Worm (Caenorhabditis elegans) whole organism, L1 larva: ENCODE results near the gene F11G11.15.
A peak's percentile ranks its signal among the peaks of the same experiment; 100 is the strongest.
"Not testable (repeated sequence)": the region's sequence is repeated elsewhere in the genome, so short reads cannot be mapped to it uniquely, and the experiment has no call there.

Experiments used
- F16B12.6 ChIP-seq: fragments of 150-350 bp; optimal IDR thresholded peaks from 2 replicates; lab custom pipeline; 2014; ENCODE audit warnings: missing biosample characterization, missing genetic modification characterization
- aha-1 ChIP-seq: fragments of 150-350 bp; optimal IDR thresholded peaks from 2 replicates; lab custom pipeline; 2014; ENCODE audit warnings: missing biosample characterization, missing genetic modification characterization
- aly-2 ChIP-seq: fragments of 150-350 bp; optimal IDR thresholded peaks from 2 replicates; lab custom pipeline; 2014; ENCODE audit warnings: missing biosample characterization, missing genetic modification characterization
- blmp-1 ChIP-seq: fragments of 150-350 bp; optimal IDR thresholded peaks from 2 replicates; lab custom pipeline; 2014; ENCODE audit warnings: missing biosample characterization, missing genetic modification characterization
- efl-1 ChIP-seq, 4 experiments: fragments of 150-350 bp; optimal IDR thresholded peaks in 3 of 4; peaks in 1 of 4; 1 replicate in 1 of 4; 2 replicates in 3 of 4; lab custom pipeline; 2014; ENCODE audit warnings: missing biosample characterization in 2 of 4, missing genetic modification characterization in 2 of 4, missing genetic modification reagents in 2 of 4
- elt-2 ChIP-seq: sonication (generic microtip); optimal IDR thresholded peaks from 2 replicates; lab custom pipeline; 2016; ENCODE audit warnings: missing genetic modification characterization, mild to moderate bottlenecking, inconsistent platforms, missing compliant biosample characterization, missing genetic modification reagents
- elt-3 ChIP-seq, 6 experiments: fragments of 150-350 bp in 1 of 6; sonication (generic microtip); optimal IDR thresholded peaks; 2 replicates each; lab custom pipeline; 2017 to 2018; ENCODE audit warnings: missing biosample characterization in 6 of 6, missing genetic modification characterization in 6 of 6, inconsistent platforms in 1 of 6
- ets-5 ChIP-seq: fragments of 200-800 bp; sonication (Bioruptor generic); IDR thresholded peaks from 2 replicates; pipeline ENCODE4 v1.3.6; 2022; ENCODE audit warnings: missing genetic modification characterization, missing compliant biosample characterization
- fkh-4 ChIP-seq: sonication (generic microtip); optimal IDR thresholded peaks from 2 replicates; lab custom pipeline; 2016; ENCODE audit warnings: missing compliant biosample characterization, missing genetic modification characterization, borderline replicate concordance
- fkh-8 ChIP-seq: sonication (generic microtip); optimal IDR thresholded peaks from 2 replicates; lab custom pipeline; 2016; ENCODE audit warnings: mild to moderate bottlenecking, missing genetic modification characterization, missing compliant biosample characterization
- grh-1 ChIP-seq: fragments of 200-800 bp; sonication (Bioruptor generic); IDR thresholded peaks from 2 replicates; pipeline ENCODE4 v1.3.6; 2022; ENCODE audit warnings: missing genetic modification reagents, missing genetic modification characterization, missing compliant biosample characterization
- hpl-2 ChIP-seq: fragments of 150-350 bp; optimal IDR thresholded peaks from 2 replicates; lab custom pipeline; 2014; ENCODE audit warnings: missing biosample characterization, missing genetic modification reagents, missing genetic modification characterization
- lin-14 ChIP-seq: fragments of 200-800 bp; sonication (Bioruptor generic); optimal IDR thresholded peaks from 2 replicates; lab custom pipeline; 2018; ENCODE audit warnings: mild to moderate bottlenecking, missing genetic modification characterization, moderate library complexity, missing compliant biosample characterization
- lin-15B ChIP-seq: fragments of 150-350 bp; sonication (generic microtip); optimal IDR thresholded peaks from 3 replicates; lab custom pipeline; 2014; ENCODE audit warnings: missing biosample characterization, missing genetic modification characterization
- lin-35 ChIP-seq, 2 experiments: fragments of 150-350 bp; optimal IDR thresholded peaks; 2 replicates each; lab custom pipeline; 2014; ENCODE audit warnings: missing biosample characterization in 2 of 2, missing genetic modification characterization in 2 of 2, missing genetic modification reagents in 2 of 2
- nhr-20 ChIP-seq: sonication (generic microtip); optimal IDR thresholded peaks from 2 replicates; lab custom pipeline; 2016; ENCODE audit warnings: mild to moderate bottlenecking, missing genetic modification characterization, missing compliant biosample characterization
- nhr-76 ChIP-seq: sonication (generic microtip); optimal IDR thresholded peaks from 2 replicates; lab custom pipeline; 2017; ENCODE audit warnings: missing biosample characterization, missing genetic modification characterization
- nhr-85 ChIP-seq: sonication (generic microtip); peaks from one replicate; lab custom pipeline; 2016; ENCODE audit warnings: missing genetic modification characterization, inconsistent platforms, missing compliant biosample characterization
- tbx-2 ChIP-seq: sonication (generic microtip); optimal IDR thresholded peaks from 2 replicates; lab custom pipeline; 2016; ENCODE audit warnings: missing genetic modification characterization, missing compliant biosample characterization
- unc-130 ChIP-seq: fragments of 150-350 bp; optimal IDR thresholded peaks from 2 replicates; lab custom pipeline; 2017; ENCODE audit warnings: missing biosample characterization, missing genetic modification characterization, inconsistent platforms
- unc-86 ChIP-seq: sonication (generic microtip); optimal IDR thresholded peaks from 2 replicates; lab custom pipeline; 2016; ENCODE audit warnings: missing genetic modification characterization, missing compliant biosample characterization
- unc-98 ChIP-seq: fragments of 200-800 bp; sonication (Bioruptor generic); IDR thresholded peaks from 2 replicates; pipeline ENCODE4 v1.3.6; 2022; ENCODE audit warnings: missing genetic modification characterization, missing compliant biosample characterization
- vab-15 ChIP-seq: sonication (generic microtip); optimal IDR thresholded peaks from 2 replicates; lab custom pipeline; 2017; ENCODE audit warnings: missing genotype, mild to moderate bottlenecking, missing genetic modification characterization, missing compliant biosample characterization
- zip-4 ChIP-seq: fragments of 200-800 bp; sonication (Bioruptor generic); optimal IDR thresholded peaks from 2 replicates; lab custom pipeline; 2018; ENCODE audit warnings: mild to moderate bottlenecking, missing genetic modification characterization, moderate library complexity, missing compliant biosample characterization

F11G11.15 gene

ce11 chrII:4915572-4915971 lies 40.9 kb downstream of the F11G11.15 start:
- no peak for TF ChIP-seq aha-1 (tag; lab: Kevin White, UChicago)
- no peak for TF ChIP-seq efl-1 (optimal IDR thresholded peaks at IDR 0.05; lab: Kevin White, UChicago)
- TF ChIP-seq efl-1 (GFP tag; optimal IDR thresholded peaks at IDR 0.05 in 1 of 2; lab: Kevin White, UChicago), result peak in 1 of 2 experiments; percentile 63
- peak; percentile 71 for TF ChIP-seq nhr-85 (tag; lab: Kevin White, UChicago)

- not testable (repeated sequence) for TF ChIP-seq unc-98 (GFP tag; lab: Robert Waterston, UW); zip-4; hpl-2 (GFP tag; lab: Kevin White, UChicago)
Observed at ce11 chrII:4916462-4916861, 41.8 kb downstream of the F11G11.15 start, which contains the start of gene msp-31. TSS of gene msp-31 (minus strand) at chrII:4916562.

- TF ChIP-seq lin-14 (GFP tag; lab: Kevin White, UChicago) (peak; percentile 47), blmp-1 (peak; percentile 52), vab-15 (no peak), efl-1 (optimal IDR thresholded peaks at IDR 0.05; lab: Kevin White, UChicago) (no peak), efl-1 (GFP tag; optimal IDR thresholded peaks at IDR 0.05 in 1 of 2; lab: Kevin White, UChicago) (peak in 1 of 2 experiments; percentile 81), nhr-85 (tag; lab: Kevin White, UChicago) (peak; percentile 93), unc-86 (tag; lab: Kevin White, UChicago) (no peak), elt-3 (tag; optimal IDR thresholded peaks at IDR 0.05; lab: Kevin White, UChicago) (peak in 1 of 6 experiments; percentile 26), grh-1 (peak; percentile 40), nhr-20 (tag; lab: Kevin White, UChicago) (peak; percentile 22), fkh-4 (tag; lab: Kevin White, UChicago) (no peak), lin-15B (tag; lab: Kevin White, UChicago) (no peak), unc-130 (tag; lab: Kevin White, UChicago) (peak; percentile 11), nhr-76 (tag; lab: Kevin White, UChicago) (no peak), tbx-2 (peak; percentile 10), lin-35 (GFP tag; optimal IDR thresholded peaks at IDR 0.05; lab: Kevin White, UChicago) (peak in 1 of 2 experiments; percentile 15), F16B12.6 (no peak)
Observed at ce11 chrII:4918501-4919021, 43.9 kb downstream of the F11G11.15 start.

ce11 chrII:4920608-4921007 lies 46.0 kb downstream of the F11G11.15 start:
- TF ChIP-seq fkh-8 (tag; lab: Kevin White, UChicago) (no peak), elt-2 (tag; lab: Kevin White, UChicago) (peak; percentile 50), ets-5 (GFP tag; lab: Robert Waterston, UW) (no peak), aly-2 (no peak), elt-3 (tag; optimal IDR thresholded peaks at IDR 0.05; lab: Kevin White, UChicago) (peak in 1 of 6 experiments; percentile 11)
